Worm (Caenorhabditis elegans): ENCODE results near the gene vha-20.

DNA sequence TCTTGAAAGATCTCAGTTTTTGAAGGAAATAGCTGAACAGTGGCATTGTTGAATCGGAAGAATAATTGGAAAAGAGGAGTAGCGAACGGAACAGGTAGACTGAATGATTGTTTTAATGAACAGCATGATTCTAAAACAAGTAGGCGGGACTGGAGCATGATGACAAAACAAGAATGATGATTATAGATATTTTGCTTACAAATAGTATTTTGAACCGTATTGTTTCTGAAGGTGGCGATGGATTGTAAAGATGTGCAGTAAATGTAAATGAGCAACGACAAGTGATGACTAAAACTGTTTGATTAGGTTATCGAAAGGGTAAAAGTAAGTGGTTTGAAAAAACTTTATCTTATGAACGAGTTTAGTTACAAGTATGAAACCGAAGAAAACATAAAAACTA is 30.1 kb downstream of the vha-20 start, which contains the start of gene F28H6.8:
- TF ChIP-seq mdl-1 (tag; optimal IDR thresholded peaks at IDR 0.05) (no peak), R02D3.7 (tag; optimal IDR thresholded peaks at IDR 0.05) (no peak), fos-1 (tag; optimal IDR thresholded peaks at IDR 0.05) (no peak), ztf-4 (tag; optimal IDR thresholded peaks at IDR 0.05) (no peak), nhr-12 (tag; optimal IDR thresholded peaks at IDR 0.05) (no peak), sea-2 (GFP tag; optimal IDR thresholded peaks at IDR 0.05) (no peak), ceh-16 (tag; optimal IDR thresholded peaks at IDR 0.05) (no peak), elt-3 (tag; optimal IDR thresholded peaks at IDR 0.05) (no peak), skn-1 (tag; optimal IDR thresholded peaks at IDR 0.05) (no peak)

All from whole organism, L3 larva.